Worm (Caenorhabditis elegans) whole organism, L1 larva: Measurements from ENCODE around the gene gcsh-1.

Source experiments
- C16A3.4 ChIP-seq: fragments of 150-350 bp; optimal IDR thresholded peaks from 2 replicates; lab custom pipeline; 2014; ENCODE audit warnings: missing biosample characterization, missing genetic modification characterization
- F16B12.6 ChIP-seq: fragments of 150-350 bp; optimal IDR thresholded peaks from 2 replicates; lab custom pipeline; 2014; ENCODE audit warnings: missing biosample characterization, missing genetic modification characterization
- aha-1 ChIP-seq: fragments of 150-350 bp; optimal IDR thresholded peaks from 2 replicates; lab custom pipeline; 2014; ENCODE audit warnings: missing biosample characterization, missing genetic modification characterization
- alr-1 ChIP-seq: fragments of 200-800 bp; sonication (Bioruptor generic); optimal IDR thresholded peaks from 2 replicates; lab custom pipeline; 2018; ENCODE audit warnings: borderline replicate concordance, mild to moderate bottlenecking, missing genetic modification characterization, missing compliant biosample characterization
- aly-2 ChIP-seq: fragments of 150-350 bp; optimal IDR thresholded peaks from 2 replicates; lab custom pipeline; 2014; ENCODE audit warnings: missing biosample characterization, missing genetic modification characterization
- ceh-63 ChIP-seq: fragments of 200-800 bp; sonication (Bioruptor generic); optimal IDR thresholded peaks from 2 replicates; lab custom pipeline; 2018; ENCODE audit warnings: mild to moderate bottlenecking, missing genetic modification characterization, missing compliant biosample characterization
- ceh-82 ChIP-seq, 3 experiments: fragments of 150-350 bp in 1 of 3; sonication (generic microtip) in 2 of 3; optimal IDR thresholded peaks; 2 replicates each; lab custom pipeline; 2014 to 2017; ENCODE audit warnings: missing biosample characterization in 3 of 3, missing genetic modification characterization in 3 of 3
- ceh-88 ChIP-seq: fragments of 200-800 bp; sonication (Bioruptor generic); IDR thresholded peaks from 2 replicates; pipeline ENCODE4 v1.3.6; 2022; ENCODE audit warnings: missing genetic modification characterization, missing compliant biosample characterization
- ceh-90 ChIP-seq: sonication (generic microtip); optimal IDR thresholded peaks from 2 replicates; lab custom pipeline; 2016; ENCODE audit warnings: missing genetic modification characterization, missing compliant biosample characterization
- ces-1 ChIP-seq: fragments of 150-350 bp; optimal IDR thresholded peaks from 2 replicates; lab custom pipeline; 2014; ENCODE audit warnings: missing biosample characterization, missing genetic modification reagents, missing genetic modification characterization
- egl-13 ChIP-seq: sonication (generic microtip); optimal IDR thresholded peaks from 2 replicates; lab custom pipeline; 2016; ENCODE audit warnings: missing genotype, missing genetic modification reagents, missing genetic modification characterization, missing compliant biosample characterization
- elt-2 ChIP-seq: sonication (generic microtip); optimal IDR thresholded peaks from 2 replicates; lab custom pipeline; 2016; ENCODE audit warnings: missing genetic modification characterization, mild to moderate bottlenecking, inconsistent platforms, missing compliant biosample characterization, missing genetic modification reagents
- elt-3 ChIP-seq, 6 experiments: fragments of 150-350 bp in 1 of 6; sonication (generic microtip); optimal IDR thresholded peaks; 2 replicates each; lab custom pipeline; 2017 to 2018; ENCODE audit warnings: missing biosample characterization in 6 of 6, missing genetic modification characterization in 6 of 6, inconsistent platforms in 1 of 6
- ets-5 ChIP-seq: fragments of 200-800 bp; sonication (Bioruptor generic); IDR thresholded peaks from 2 replicates; pipeline ENCODE4 v1.3.6; 2022; ENCODE audit warnings: missing genetic modification characterization, missing compliant biosample characterization
- fkh-4 ChIP-seq: sonication (generic microtip); optimal IDR thresholded peaks from 2 replicates; lab custom pipeline; 2016; ENCODE audit warnings: missing compliant biosample characterization, missing genetic modification characterization, borderline replicate concordance
- fkh-8 ChIP-seq: sonication (generic microtip); optimal IDR thresholded peaks from 2 replicates; lab custom pipeline; 2016; ENCODE audit warnings: mild to moderate bottlenecking, missing genetic modification characterization, missing compliant biosample characterization
- grh-1 ChIP-seq: fragments of 200-800 bp; sonication (Bioruptor generic); IDR thresholded peaks from 2 replicates; pipeline ENCODE4 v1.3.6; 2022; ENCODE audit warnings: missing genetic modification reagents, missing genetic modification characterization, missing compliant biosample characterization
- hlh-17 ChIP-seq: fragments of 200-800 bp; sonication (Bioruptor generic); optimal IDR thresholded peaks from 2 replicates; lab custom pipeline; 2018; ENCODE audit warnings: missing genetic modification characterization, mild to moderate bottlenecking, missing compliant biosample characterization, moderate library complexity, borderline replicate concordance
- hlh-4 ChIP-seq: sonication (generic microtip); optimal IDR thresholded peaks from 2 replicates; lab custom pipeline; 2016; ENCODE audit warnings: mild to moderate bottlenecking, missing genetic modification characterization, missing compliant biosample characterization
- hpl-2 ChIP-seq: fragments of 150-350 bp; optimal IDR thresholded peaks from 2 replicates; lab custom pipeline; 2014; ENCODE audit warnings: missing biosample characterization, missing genetic modification reagents, missing genetic modification characterization
- irx-1 ChIP-seq: sonication (generic microtip); optimal IDR thresholded peaks from 2 replicates; lab custom pipeline; 2016; ENCODE audit warnings: missing genetic modification characterization, missing compliant biosample characterization
- isw-1 ChIP-seq: fragments of 200-800 bp; sonication (Bioruptor generic); IDR thresholded peaks from 2 replicates; pipeline ENCODE4 v1.3.6; 2022; ENCODE audit warnings: missing genetic modification characterization, missing compliant biosample characterization
- jun-1 ChIP-seq: fragments of 150-350 bp; optimal IDR thresholded peaks from 2 replicates; lab custom pipeline; 2014; ENCODE audit warnings: missing biosample characterization, missing genetic modification reagents, missing genetic modification characterization
- lin-13 ChIP-seq: fragments of 150-350 bp; optimal IDR thresholded peaks from 2 replicates; lab custom pipeline; 2014; ENCODE audit warnings: missing biosample characterization, missing genetic modification reagents, missing genetic modification characterization
- lin-15B ChIP-seq: fragments of 150-350 bp; sonication (generic microtip); optimal IDR thresholded peaks from 3 replicates; lab custom pipeline; 2014; ENCODE audit warnings: missing biosample characterization, missing genetic modification characterization
- lir-3 ChIP-seq: sonication (generic microtip); optimal IDR thresholded peaks from 2 replicates; lab custom pipeline; 2016; ENCODE audit warnings: mild to moderate bottlenecking, missing genetic modification characterization, moderate library complexity, missing compliant biosample characterization; ENCODE audit not compliant: poor library complexity
- lsy-2 ChIP-seq, 2 experiments: fragments of 150-350 bp; optimal IDR thresholded peaks; 2 replicates each; lab custom pipeline; 2014; ENCODE audit warnings: missing biosample characterization in 2 of 2, missing genetic modification characterization in 2 of 2
- mdl-1 ChIP-seq, 2 experiments: fragments of 150-350 bp; optimal IDR thresholded peaks; 2 replicates each; lab custom pipeline; 2014 to 2017; ENCODE audit warnings: missing biosample characterization in 2 of 2, missing genetic modification characterization in 2 of 2, inconsistent platforms in 1 of 2
- nhr-11 ChIP-seq: fragments of 150-350 bp; optimal IDR thresholded peaks from 2 replicates; lab custom pipeline; 2014; ENCODE audit warnings: missing biosample characterization, missing genetic modification characterization
- nhr-20 ChIP-seq: sonication (generic microtip); optimal IDR thresholded peaks from 2 replicates; lab custom pipeline; 2016; ENCODE audit warnings: mild to moderate bottlenecking, missing genetic modification characterization, missing compliant biosample characterization
- nhr-237 ChIP-seq: fragments of 150-350 bp; optimal IDR thresholded peaks from 2 replicates; lab custom pipeline; 2014; ENCODE audit warnings: missing biosample characterization, missing genetic modification characterization
- nhr-28 ChIP-seq: fragments of 150-350 bp; optimal IDR thresholded peaks from 2 replicates; lab custom pipeline; 2014; ENCODE audit warnings: missing biosample characterization, missing genetic modification characterization
- nhr-47 ChIP-seq: sonication (generic microtip); optimal IDR thresholded peaks from 2 replicates; lab custom pipeline; 2016; ENCODE audit warnings: mild to moderate bottlenecking, missing genetic modification characterization, moderate library complexity, missing compliant biosample characterization
- pag-3 ChIP-seq: sonication (generic microtip); optimal IDR thresholded peaks from 2 replicates; lab custom pipeline; 2017; ENCODE audit warnings: missing genetic modification characterization, mild to moderate bottlenecking, missing compliant biosample characterization, antibody characterized with exemption, borderline replicate concordance; ENCODE audit not compliant: insufficient read depth
- pax-3 ChIP-seq: fragments of 200-800 bp; sonication (Bioruptor generic); optimal IDR thresholded peaks from 2 replicates; lab custom pipeline; 2018; ENCODE audit warnings: mild to moderate bottlenecking, missing genetic modification characterization, moderate library complexity, missing compliant biosample characterization
- pqm-1 ChIP-seq: sonication (generic microtip); optimal IDR thresholded peaks from 3 replicates; lab custom pipeline; 2017; ENCODE audit warnings: missing biosample characterization, missing genetic modification characterization
- skn-1 ChIP-seq: fragments of 150-350 bp; optimal IDR thresholded peaks from 2 replicates; lab custom pipeline; 2014; ENCODE audit warnings: missing biosample characterization, missing genetic modification characterization
- snpc-4 ChIP-seq: fragments of 150-350 bp; optimal IDR thresholded peaks from 2 replicates; lab custom pipeline; 2014; ENCODE audit warnings: missing biosample characterization, missing genetic modification characterization
- sox-4 ChIP-seq: sonication (generic microtip); optimal IDR thresholded peaks from 2 replicates; lab custom pipeline; 2016; ENCODE audit warnings: missing genetic modification characterization, missing compliant biosample characterization
- sptf-1 ChIP-seq: fragments of 150-350 bp; optimal IDR thresholded peaks from 2 replicates; lab custom pipeline; 2014; ENCODE audit warnings: missing biosample characterization, missing genetic modification characterization
- swsn-7 ChIP-seq: sonication (generic microtip); optimal IDR thresholded peaks from 2 replicates; lab custom pipeline; 2016; ENCODE audit warnings: missing genetic modification characterization, missing compliant biosample characterization
- tbx-2 ChIP-seq: sonication (generic microtip); optimal IDR thresholded peaks from 2 replicates; lab custom pipeline; 2016; ENCODE audit warnings: missing genetic modification characterization, missing compliant biosample characterization
- unc-130 ChIP-seq: fragments of 150-350 bp; optimal IDR thresholded peaks from 2 replicates; lab custom pipeline; 2017; ENCODE audit warnings: missing biosample characterization, missing genetic modification characterization, inconsistent platforms
- unc-30 ChIP-seq: sonication (generic microtip); optimal IDR thresholded peaks from 2 replicates; lab custom pipeline; 2017; ENCODE audit warnings: missing biosample characterization, missing genetic modification characterization
- unc-98 ChIP-seq: fragments of 200-800 bp; sonication (Bioruptor generic); IDR thresholded peaks from 2 replicates; pipeline ENCODE4 v1.3.6; 2022; ENCODE audit warnings: missing genetic modification characterization, missing compliant biosample characterization
- vab-15 ChIP-seq: sonication (generic microtip); optimal IDR thresholded peaks from 2 replicates; lab custom pipeline; 2017; ENCODE audit warnings: missing genotype, mild to moderate bottlenecking, missing genetic modification characterization, missing compliant biosample characterization
- xbp-1 ChIP-seq: sonication (generic microtip); optimal IDR thresholded peaks from 2 replicates; lab custom pipeline; 2016; ENCODE audit warnings: missing genetic modification characterization, missing compliant biosample characterization
- zag-1 ChIP-seq: fragments of 150-350 bp; optimal IDR thresholded peaks from 2 replicates; lab custom pipeline; 2014; ENCODE audit warnings: missing biosample characterization, missing genetic modification characterization
- ztf-4 ChIP-seq: fragments of 150-350 bp; optimal IDR thresholded peaks from 2 replicates; lab custom pipeline; 2014; ENCODE audit warnings: missing biosample characterization, missing genetic modification characterization

Gene gcsh-1

ce11 chrX:14512817-14513216 lies 2.1 kb downstream of the gcsh-1 start, which contains the start of gene fbxa-141:
TSS of gene fbxa-141 (minus strand) at chrX:14512917.
- TF ChIP-seq sox-4 (no peak), unc-98 (no peak), ces-1 (no peak), aly-2 (no peak), tbx-2 (tag; lab: Kevin White, UChicago) (no peak), elt-2 (tag; lab: Kevin White, UChicago) (no peak), nhr-20 (tag; lab: Kevin White, UChicago) (no peak), unc-30 (no peak), hlh-17 (GFP tag; lab: Kevin White, UChicago) (no peak), pag-3 (tag; lab: Kevin White, UChicago) (no peak), fkh-8 (no peak), zag-1 (tag; lab: Kevin White, UChicago) (no peak), ets-5 (GFP tag; lab: Robert Waterston, UW) (no peak)

ce11 chrX:14510358-14510757 lies 4.5 kb downstream of the gcsh-1 start:
- TF ChIP-seq lsy-2 (tag; optimal IDR thresholded peaks at IDR 0.05; lab: Kevin White, UChicago) (peak in 1 of 2 experiments; percentile 1), skn-1 (tag; lab: Kevin White, UChicago) (peak; percentile 47), ets-5 (GFP tag; lab: Robert Waterston, UW) (no peak)

ce11 chrX:14508823-14509259 lies 6.0 kb downstream of the gcsh-1 start:
- no peak for TF ChIP-seq hlh-4 (tag; lab: Kevin White, UChicago)
- TF ChIP-seq isw-1 (GFP tag; lab: Robert Waterston, UW) = no peak
- TF ChIP-seq grh-1 = peak; percentile 56; the same call in 1 of the 2 replicates
- no peak for TF ChIP-seq snpc-4 (tag; lab: Kevin White, UChicago)
- peak; percentile 19 for TF ChIP-seq C16A3.4 (tag; lab: Kevin White, UChicago)
- TF ChIP-seq nhr-47 (tag; lab: Kevin White, UChicago) = peak; percentile 36
- no peak for TF ChIP-seq nhr-28 (tag; lab: Kevin White, UChicago)
- no peak for TF ChIP-seq lin-15B
- TF ChIP-seq lin-13 = peak; percentile 15
- peak; percentile 58 for TF ChIP-seq tbx-2 (tag; lab: Kevin White, UChicago)
- TF ChIP-seq skn-1 (tag; lab: Kevin White, UChicago) = no peak
- TF ChIP-seq ceh-82 (tag; optimal IDR thresholded peaks at IDR 0.05; lab: Kevin White, UChicago) = peak in 2 of 3 experiments; percentile 10 to 21
- no peak for TF ChIP-seq ceh-88 (GFP tag; lab: Robert Waterston, UW)
- no peak for TF ChIP-seq fkh-4 (tag; lab: Kevin White, UChicago)
- TF ChIP-seq irx-1 (tag; lab: Kevin White, UChicago) = peak; percentile 48
- TF ChIP-seq lsy-2 (tag; optimal IDR thresholded peaks at IDR 0.05; lab: Kevin White, UChicago) = peak; percentile 48 to 54
- no peak for TF ChIP-seq nhr-237 (tag; lab: Kevin White, UChicago)
- TF ChIP-seq sox-4 = no peak
- no peak for TF ChIP-seq ztf-4 (tag; lab: Kevin White, UChicago)
- no peak for TF ChIP-seq sptf-1 (tag; lab: Kevin White, UChicago)
- TF ChIP-seq aha-1 = no peak
- TF ChIP-seq vab-15 (tag; lab: Kevin White, UChicago) = no peak
- TF ChIP-seq swsn-7 (tag; lab: Kevin White, UChicago) = peak; percentile 12
- TF ChIP-seq unc-130 (tag; lab: Kevin White, UChicago) = peak; percentile 33
- TF ChIP-seq egl-13 (tag; lab: Kevin White, UChicago) = no peak
- peak in 5 of 6 experiments; percentile 61 to 85 (median 73) for TF ChIP-seq elt-3 (tag; optimal IDR thresholded peaks at IDR 0.05; lab: Kevin White, UChicago)
- TF ChIP-seq alr-1 (tag; lab: Kevin White, UChicago) = no peak
- no peak for TF ChIP-seq jun-1 (tag; lab: Kevin White, UChicago)
- TF ChIP-seq F16B12.6 (tag; lab: Kevin White, UChicago) = no peak
- peak; percentile 58 for TF ChIP-seq pag-3 (tag; lab: Kevin White, UChicago)
- no peak for TF ChIP-seq pqm-1 (tag; lab: Kevin White, UChicago)
- TF ChIP-seq ceh-63 (GFP tag; lab: Kevin White, UChicago) = no peak
- no peak for TF ChIP-seq xbp-1 (tag; lab: Kevin White, UChicago)
- TF ChIP-seq hpl-2 = no peak
- TF ChIP-seq ces-1 = no peak
- no peak for TF ChIP-seq nhr-11 (tag; lab: Kevin White, UChicago)
- no peak for TF ChIP-seq mdl-1 (tag; optimal IDR thresholded peaks at IDR 0.05; lab: Kevin White, UChicago)
- TF ChIP-seq lir-3 (tag; lab: Kevin White, UChicago) = peak; percentile 1
- TF ChIP-seq ceh-90 (tag; lab: Kevin White, UChicago) = no peak
- TF ChIP-seq pax-3 (tag; lab: Kevin White, UChicago) = no peak
